Fruit fly (Drosophila melanogaster): Measurements from ENCODE around the gene danr.

The danr gene

dm6 chr3R:25178521-25178920 is 40.6 kb downstream of the danr start (continued):
- TF ChIP-seq CG1792 (GFP tag; optimal IDR thresholded peaks at IDR 0.05) (no peak), CG1647 (GFP tag; optimal IDR thresholded peaks at IDR 0.05) (no peak), D (optimal IDR thresholded peaks at IDR 0.05) (no peak), D (GFP tag; optimal IDR thresholded peaks at IDR 0.05) (peak; percentile 57), kni (GFP tag; optimal IDR thresholded peaks at IDR 0.05) (no peak), HLH4C (GFP tag; IDR thresholded peaks at IDR 0.05; ENCODE audit: partially characterized antibody) (no peak), dm (GFP tag; optimal IDR thresholded peaks at IDR 0.05) (no peak), CG14050 (GFP tag; IDR thresholded peaks at IDR 0.05) (no peak), HLH54F (GFP tag; optimal IDR thresholded peaks at IDR 0.05) (peak; percentile 17), BEAF-32 (GFP tag; optimal IDR thresholded peaks at IDR 0.05) (no peak), CG10366 (GFP tag; IDR thresholded peaks at IDR 0.05) (peak; percentile 66), GATAe (GFP tag; conservative IDR thresholded peaks at IDR 0.05) (no peak), CG6813 (GFP tag; optimal IDR thresholded peaks at IDR 0.05) (peak; percentile 7), hb (GFP tag; IDR thresholded peaks at IDR 0.05; ENCODE audit: partially characterized antibody) (no peak), CG11723 (GFP tag; optimal IDR thresholded peaks at IDR 0.05) (peak; percentile 15), Hsf (GFP tag; optimal IDR thresholded peaks at IDR 0.05) (peak; percentile 80), CG33213 (GFP tag; optimal IDR thresholded peaks at IDR 0.05) (peak; percentile 6), NfI (GFP tag; optimal IDR thresholded peaks at IDR 0.05) (peak; percentile 34), Elba2 (GFP tag; optimal IDR thresholded peaks at IDR 0.05) (peak; percentile 75), sima (GFP tag; optimal IDR thresholded peaks at IDR 0.05) (no peak), stc (GFP tag; IDR thresholded peaks at IDR 0.05) (0 out of 2 replicates have a peak, but pooled peaks have one; percentile 42), fru (optimal IDR thresholded peaks at IDR 0.05) (no peak), pnt (GFP tag; optimal IDR thresholded peaks at IDR 0.05) (peak; percentile 3), her (GFP tag; optimal IDR thresholded peaks at IDR 0.05) (no peak), sim (GFP tag; IDR thresholded peaks at IDR 0.05) (no peak), sisA (GFP tag; IDR thresholded peaks at IDR 0.05) (peak; percentile 75), Xbp1 (GFP tag; optimal IDR thresholded peaks at IDR 0.05) (peak; percentile 83), CG12391 (tag; optimal IDR thresholded peaks at IDR 0.05) (peak; percentile 81), tup (GFP tag; optimal IDR thresholded peaks at IDR 0.05) (peak; percentile 43), vfl (GFP tag; optimal IDR thresholded peaks at IDR 0.05) (no peak), Med (GFP tag) (peak; percentile 66), kah (GFP tag; optimal IDR thresholded peaks at IDR 0.05) (no peak), Hr51 (GFP tag; optimal IDR thresholded peaks at IDR 0.05) (peak; percentile 54 to 58), CG11247 (GFP tag; IDR thresholded peaks at IDR 0.05) (0 out of 2 replicates have a peak, but pooled peaks have one; percentile 46), pum (GFP tag; optimal IDR thresholded peaks at IDR 0.05) (no peak), hbn (GFP tag; IDR thresholded peaks at IDR 0.05; ENCODE audit: partially characterized antibody) (no peak), CG10267 (tag; optimal IDR thresholded peaks at IDR 0.05) (peak; percentile 57), br (optimal IDR thresholded peaks at IDR 0.05) (no peak), Awh (GFP tag; IDR thresholded peaks at IDR 0.05) (no peak), Ets97D (GFP tag; optimal IDR thresholded peaks at IDR 0.05) (no peak), Chrac-16 (GFP tag; optimal IDR thresholded peaks at IDR 0.05) (peak; percentile 83), Six4 (GFP tag; optimal IDR thresholded peaks at IDR 0.05) (peak; percentile 5), crp (GFP tag; optimal IDR thresholded peaks at IDR 0.05) (no peak), Hmr (GFP tag; optimal IDR thresholded peaks at IDR 0.05) (no peak), CG13894 (tag; optimal IDR thresholded peaks at IDR 0.05) (no peak), unpg (GFP tag; optimal IDR thresholded peaks at IDR 0.05) (peak; percentile 62), CG15269 (tag; optimal IDR thresholded peaks at IDR 0.05) (peak; percentile 57), Camta (GFP tag; optimal IDR thresholded peaks at IDR 0.05) (no peak), CG12769 (tag; optimal IDR thresholded peaks at IDR 0.05) (peak; percentile 33), cas (GFP tag; IDR thresholded peaks at IDR 0.05) (no peak), ato (GFP tag; IDR thresholded peaks at IDR 0.05; ENCODE audit: partially characterized antibody) (no peak), slp2 (GFP tag; optimal IDR thresholded peaks at IDR 0.05) (no peak)
